Fruit fly (Drosophila melanogaster): ENCODE measurements around the gene CG2258.

DNA sequence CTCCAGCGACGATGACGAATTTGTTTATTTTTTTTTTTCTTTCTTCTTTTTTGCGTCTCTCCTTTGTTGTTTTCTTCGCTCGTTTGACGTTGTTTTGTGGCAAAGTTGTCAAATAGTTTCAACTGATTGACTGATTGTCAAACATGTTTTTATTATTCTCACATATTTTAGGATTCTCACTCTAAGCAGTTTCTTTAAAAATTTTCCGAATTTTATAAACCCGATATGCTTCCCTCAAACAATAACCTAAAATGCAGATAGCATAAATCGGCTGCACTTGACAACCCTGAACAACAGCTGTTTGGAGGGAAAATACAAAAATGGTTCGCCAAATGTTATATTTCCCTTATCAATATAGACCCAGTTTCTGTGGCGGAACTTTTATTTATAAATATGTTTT is 41.6 kb upstream of the CG2258 start, which contains the start of gene CG17982:
- no peak for TF ChIP-seq usp (GFP tag; optimal IDR thresholded peaks at IDR 0.05)
- TF ChIP-seq pan (optimal IDR thresholded peaks at IDR 0.05) = no peak
- no peak for TF ChIP-seq Dll (optimal IDR thresholded peaks at IDR 0.05)

Data from whole organism.